Worm (Caenorhabditis elegans) whole organism, mixed stage, embryonic: ENCODE data around the gene srt-69.

Source experiments
- M03D4.4 ChIP-seq: sonication (generic microtip); optimal IDR thresholded peaks from 2 replicates; lab custom pipeline; 2017; ENCODE audit warnings: mild to moderate bottlenecking, missing genetic modification characterization, missing compliant biosample characterization
- blmp-1 ChIP-seq: fragments of 150-350 bp; optimal IDR thresholded peaks from 2 replicates; lab custom pipeline; 2014; ENCODE audit warnings: missing biosample characterization, missing genetic modification characterization
- ceh-39 ChIP-seq: fragments of 150-350 bp; optimal IDR thresholded peaks from 2 replicates; lab custom pipeline; 2014; ENCODE audit warnings: missing biosample characterization, missing genetic modification characterization
- ceh-43 ChIP-seq: fragments of 200-800 bp; sonication (Bioruptor generic); optimal IDR thresholded peaks from 2 replicates; lab custom pipeline; 2018; ENCODE audit warnings: mild to moderate bottlenecking, missing genetic modification characterization, moderate library complexity, missing compliant biosample characterization
- ceh-83 ChIP-seq: fragments of 200-800 bp; sonication (Bioruptor generic); optimal IDR thresholded peaks from 2 replicates; lab custom pipeline; 2018; ENCODE audit warnings: mild to moderate bottlenecking, missing genetic modification characterization, missing compliant biosample characterization
- ces-1 ChIP-seq: fragments of 150-350 bp; optimal IDR thresholded peaks from 2 replicates; lab custom pipeline; 2014; ENCODE audit warnings: missing biosample characterization, missing genetic modification reagents, missing genetic modification characterization
- cnd-1 ChIP-seq: fragments of 200-800 bp; sonication (Bioruptor generic); optimal IDR thresholded peaks from 2 replicates; lab custom pipeline; 2018; ENCODE audit warnings: mild to moderate bottlenecking, missing genetic modification characterization, missing compliant biosample characterization
- drap-1 ChIP-seq: fragments of 200-800 bp; sonication (Bioruptor generic); optimal IDR thresholded peaks from 3 replicates; lab custom pipeline; 2018; ENCODE audit warnings: mild to moderate bottlenecking, missing genetic modification characterization, missing compliant biosample characterization
- elt-1 ChIP-seq: sonication (generic microtip); optimal IDR thresholded peaks from 2 replicates; lab custom pipeline; 2017; ENCODE audit warnings: missing genetic modification characterization, mild to moderate bottlenecking, missing compliant biosample characterization, antibody characterized with exemption, moderate library complexity, borderline replicate concordance; ENCODE audit not compliant: insufficient read depth
- elt-3 ChIP-seq: fragments of 150-350 bp; optimal IDR thresholded peaks from 2 replicates; lab custom pipeline; 2014; ENCODE audit warnings: missing biosample characterization, missing genetic modification characterization
- flh-1 ChIP-seq: fragments of 200-800 bp; sonication (Bioruptor generic); optimal IDR thresholded peaks from 2 replicates; lab custom pipeline; 2018; ENCODE audit warnings: mild to moderate bottlenecking, missing genetic modification characterization, moderate library complexity, missing compliant biosample characterization
- ham-2 ChIP-seq: fragments of 200-800 bp; sonication (Bioruptor generic); optimal IDR thresholded peaks from 2 replicates; lab custom pipeline; 2018; ENCODE audit warnings: mild to moderate bottlenecking, missing genetic modification characterization, missing compliant biosample characterization
- hlh-1 ChIP-seq: fragments of 150-350 bp; optimal IDR thresholded peaks from 2 replicates; lab custom pipeline; 2014; ENCODE audit warnings: missing biosample characterization, missing genetic modification reagents, missing genetic modification characterization
- lin-13 ChIP-seq: fragments of 150-350 bp; optimal IDR thresholded peaks from 2 replicates; lab custom pipeline; 2014; ENCODE audit warnings: missing biosample characterization, missing genetic modification characterization
- lin-32 ChIP-seq: fragments of 200-800 bp; sonication (Bioruptor generic); optimal IDR thresholded peaks from 2 replicates; lab custom pipeline; 2018; ENCODE audit warnings: mild to moderate bottlenecking, missing genetic modification characterization, missing compliant biosample characterization
- lsy-2 ChIP-seq: fragments of 150-350 bp; optimal IDR thresholded peaks from 2 replicates; lab custom pipeline; 2014; ENCODE audit warnings: missing biosample characterization, missing genetic modification characterization
- mep-1 ChIP-seq: fragments of 150-350 bp; optimal IDR thresholded peaks from 2 replicates; lab custom pipeline; 2017; ENCODE audit warnings: missing biosample characterization, missing genetic modification reagents, missing genetic modification characterization, inconsistent platforms
- mls-2 ChIP-seq: sonication (generic microtip); optimal IDR thresholded peaks from 2 replicates; lab custom pipeline; 2016; ENCODE audit warnings: mild to moderate bottlenecking, missing genetic modification characterization, moderate library complexity, missing compliant biosample characterization
- nhr-12 ChIP-seq: fragments of 150-350 bp; optimal IDR thresholded peaks from 2 replicates; lab custom pipeline; 2014; ENCODE audit warnings: missing biosample characterization, missing genetic modification characterization
- nhr-2 ChIP-seq: fragments of 150-350 bp; optimal IDR thresholded peaks from 2 replicates; lab custom pipeline; 2014; ENCODE audit warnings: missing biosample characterization, missing genetic modification characterization
- nhr-237 ChIP-seq: fragments of 150-350 bp; optimal IDR thresholded peaks from 2 replicates; lab custom pipeline; 2014; ENCODE audit warnings: missing biosample characterization, missing genetic modification characterization
- nhr-28 ChIP-seq: fragments of 150-350 bp; optimal IDR thresholded peaks from 2 replicates; lab custom pipeline; 2014; ENCODE audit warnings: missing biosample characterization, missing genetic modification characterization
- nhr-76 ChIP-seq: sonication (generic microtip); optimal IDR thresholded peaks from 2 replicates; lab custom pipeline; 2017; ENCODE audit warnings: missing biosample characterization, missing genetic modification characterization
- pha-4 ChIP-seq: fragments of 150-350 bp; optimal IDR thresholded peaks from 2 replicates; lab custom pipeline; 2018; ENCODE audit warnings: missing biosample characterization, missing genetic modification reagents, missing genetic modification characterization
- sem-2 ChIP-seq: fragments of 200-800 bp; sonication (Bioruptor generic); optimal IDR thresholded peaks from 2 replicates; lab custom pipeline; 2018; ENCODE audit warnings: mild to moderate bottlenecking, missing genetic modification characterization, missing compliant biosample characterization
- snpc-4 ChIP-seq: fragments of 150-350 bp; optimal IDR thresholded peaks from 2 replicates; lab custom pipeline; 2014; ENCODE audit warnings: missing biosample characterization, missing genetic modification characterization
- sptf-1 ChIP-seq: sonication (generic microtip); optimal IDR thresholded peaks from 2 replicates; lab custom pipeline; 2017; ENCODE audit warnings: mild to moderate bottlenecking, missing genetic modification characterization, moderate library complexity, missing compliant biosample characterization
- tbx-8 ChIP-seq: fragments of 200-800 bp; sonication (Bioruptor generic); optimal IDR thresholded peaks from 2 replicates; lab custom pipeline; 2018; ENCODE audit warnings: mild to moderate bottlenecking, missing genetic modification characterization, moderate library complexity, missing compliant biosample characterization
- unc-120 ChIP-seq: sonication (generic microtip); optimal IDR thresholded peaks from 2 replicates; lab custom pipeline; 2017; ENCODE audit warnings: missing genetic modification characterization, missing compliant biosample characterization; ENCODE audit not compliant: poor library complexity, severe bottlenecking
- unc-39 ChIP-seq: fragments of 150-350 bp; optimal IDR thresholded peaks from 2 replicates; lab custom pipeline; 2014; ENCODE audit warnings: missing biosample characterization, missing genetic modification characterization
- unc-62 ChIP-seq: fragments of 150-350 bp; optimal IDR thresholded peaks from 2 replicates; lab custom pipeline; 2014; ENCODE audit warnings: missing biosample characterization, missing genetic modification reagents, missing genetic modification characterization
- ztf-11 ChIP-seq: fragments of 150-350 bp; optimal IDR thresholded peaks from 2 replicates; lab custom pipeline; 2014; ENCODE audit warnings: missing biosample characterization, missing genetic modification characterization

Gene srt-69

DNA sequence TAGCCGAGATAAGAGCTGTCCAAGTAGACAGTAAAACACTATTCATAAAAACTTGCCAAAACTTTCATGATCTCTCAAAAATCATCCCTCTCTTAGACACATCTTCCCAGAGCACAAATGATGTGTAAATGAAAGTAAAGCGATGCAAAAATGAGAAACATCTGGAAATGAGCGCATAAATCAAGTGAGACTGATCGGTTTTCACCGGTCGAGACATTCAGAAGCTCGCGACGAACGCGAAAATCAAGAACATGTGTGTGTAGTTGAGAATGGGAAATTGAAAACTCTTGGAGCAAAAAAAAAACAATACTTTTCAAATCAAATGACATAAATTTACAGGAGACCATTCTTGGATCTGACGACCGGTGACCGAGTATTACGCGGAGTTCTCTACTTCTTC lies 38.9 kb upstream of the srt-69 start:
- TF ChIP-seq nhr-76 (tag; lab: Kevin White, UChicago): no peak
- no peak for TF ChIP-seq snpc-4 (tag; lab: Kevin White, UChicago)

DNA sequence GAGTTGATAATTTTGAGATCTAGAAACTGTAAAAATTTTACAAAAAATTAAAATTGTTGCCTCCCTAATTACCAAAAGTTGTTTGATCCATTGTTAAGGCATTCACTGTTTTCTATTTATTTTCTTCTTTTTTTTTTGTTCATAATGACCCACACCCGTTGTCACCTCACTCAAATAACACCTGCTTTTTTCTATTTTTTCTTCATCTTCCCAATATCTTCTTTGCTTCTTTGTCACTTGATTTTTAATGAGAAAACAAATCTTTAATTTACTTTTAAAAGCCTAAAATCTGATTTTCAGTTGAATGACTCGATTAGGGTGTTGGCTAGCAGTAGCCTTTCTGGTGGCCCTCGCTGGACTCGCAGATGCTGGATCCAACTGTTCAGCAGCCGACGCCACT lies 37.9 kb upstream of the srt-69 start, which contains the start of gene ncx-2:
Gene ncx-2, plus strand, starts transcription at position 301 of the 400 bp plus-strand sequence.
- TF ChIP-seq blmp-1 (tag; lab: Kevin White, UChicago) (no peak), ceh-43 (GFP tag; lab: Kevin White, UChicago) (no peak), flh-1 (GFP tag; lab: Kevin White, UChicago) (no peak), nhr-12 (tag; lab: Kevin White, UChicago) (no peak), lin-13 (tag; lab: Kevin White, UChicago) (no peak), mep-1 (no peak), ceh-39 (no peak), ceh-83 (GFP tag; lab: Kevin White, UChicago) (no peak), sem-2 (GFP tag; lab: Kevin White, UChicago) (no peak), elt-1 (tag; lab: Kevin White, UChicago) (no peak), nhr-76 (tag; lab: Kevin White, UChicago) (no peak), nhr-237 (no peak), unc-120 (tag; lab: Kevin White, UChicago) (no peak), cnd-1 (tag; lab: Kevin White, UChicago) (no peak), elt-3 (no peak)

DNA sequence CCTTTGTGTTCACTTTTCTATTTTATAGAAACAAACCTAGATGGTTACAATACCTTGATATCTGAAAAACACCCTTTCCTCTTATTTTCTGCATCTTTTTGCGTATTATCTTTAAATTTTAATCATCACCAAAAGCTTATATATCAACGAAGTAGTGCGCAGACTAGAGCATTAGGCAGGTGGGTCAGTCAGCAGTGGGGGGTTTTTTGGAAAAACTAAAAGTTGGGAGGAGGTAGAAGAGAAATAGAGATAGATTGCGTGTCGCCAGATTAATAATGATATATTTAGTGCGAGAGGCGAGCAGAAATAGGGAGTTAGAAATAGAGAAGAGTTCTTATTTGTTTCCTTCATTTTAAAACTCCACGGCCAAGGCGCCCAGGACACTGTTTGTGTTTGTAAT lies 35.7 kb upstream of the srt-69 start:
- TF ChIP-seq ceh-39: no peak
- TF ChIP-seq M03D4.4 (tag; lab: Kevin White, UChicago): no peak
- TF ChIP-seq nhr-2 (tag; lab: Kevin White, UChicago): no peak
- TF ChIP-seq ztf-11 (tag; lab: Kevin White, UChicago): no peak
- TF ChIP-seq pha-4 (tag; lab: Kevin White, UChicago): no peak
- TF ChIP-seq hlh-1 (tag; lab: Kevin White, UChicago): no peak
- TF ChIP-seq elt-1 (tag; lab: Kevin White, UChicago): no peak
- TF ChIP-seq nhr-76 (tag; lab: Kevin White, UChicago): no peak
- no peak for TF ChIP-seq lsy-2 (tag; lab: Kevin White, UChicago)
- TF ChIP-seq unc-62 (GFP tag; lab: Kevin White, UChicago): no peak
- no peak for TF ChIP-seq unc-39 (tag; lab: Kevin White, UChicago)
- no peak for TF ChIP-seq ham-2 (GFP tag; lab: Kevin White, UChicago)
- no peak for TF ChIP-seq lin-32 (GFP tag; lab: Kevin White, UChicago)
- no peak for TF ChIP-seq drap-1
- no peak for TF ChIP-seq sptf-1

DNA sequence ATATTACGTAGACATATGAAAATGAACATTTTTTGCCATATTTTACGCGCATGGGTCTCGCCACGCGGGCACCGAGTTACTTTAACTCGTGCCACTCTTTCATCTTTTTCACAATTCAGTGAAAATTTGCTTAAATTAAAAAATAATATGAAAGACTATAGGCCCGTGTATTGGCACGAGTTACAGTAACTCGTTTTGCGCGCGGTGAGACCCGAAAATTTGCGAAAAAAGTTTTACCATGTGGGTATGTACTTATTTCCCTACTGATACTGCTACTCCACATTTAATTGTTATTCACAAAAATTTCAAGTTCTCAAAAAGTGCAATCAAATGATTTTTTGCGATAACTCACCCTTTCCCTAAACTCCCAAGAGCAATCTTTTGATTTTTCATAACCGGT lies 32.3 kb upstream of the srt-69 start:
- no peak for TF ChIP-seq ceh-43 (GFP tag; lab: Kevin White, UChicago)
- no peak for TF ChIP-seq nhr-2 (tag; lab: Kevin White, UChicago)

DNA sequence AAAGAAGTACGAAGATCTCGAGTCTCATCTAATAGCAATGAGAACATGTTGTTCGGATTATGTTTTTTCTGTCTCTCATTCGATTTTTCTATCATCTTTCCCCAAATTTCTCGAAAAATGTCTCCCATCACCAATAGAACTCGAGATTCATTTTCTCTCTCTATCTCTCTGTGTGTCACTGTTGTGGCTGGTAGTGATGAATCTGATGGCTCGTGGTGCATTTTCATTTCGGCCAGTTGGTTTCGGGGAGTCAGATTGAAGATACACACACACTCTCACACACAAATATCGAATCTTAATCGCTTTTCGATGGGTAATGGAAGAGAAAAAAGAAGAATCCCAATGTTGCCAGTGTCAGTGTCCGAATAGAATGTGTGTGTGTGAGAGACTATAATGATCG lies 30.5 kb upstream of the srt-69 start:
- TF ChIP-seq ham-2 (GFP tag; lab: Kevin White, UChicago): no peak
- TF ChIP-seq nhr-76 (tag; lab: Kevin White, UChicago): no peak
- TF ChIP-seq drap-1: no peak
- no peak for TF ChIP-seq mls-2 (tag; lab: Kevin White, UChicago)
- TF ChIP-seq ces-1: no peak
- TF ChIP-seq flh-1 (GFP tag; lab: Kevin White, UChicago): no peak
- TF ChIP-seq pha-4 (tag; lab: Kevin White, UChicago): no peak
- TF ChIP-seq ceh-43 (GFP tag; lab: Kevin White, UChicago): no peak
- peak; percentile 61 for TF ChIP-seq unc-120 (tag; lab: Kevin White, UChicago)
- TF ChIP-seq hlh-1 (tag; lab: Kevin White, UChicago): peak; percentile 84
- peak; percentile 80 for TF ChIP-seq unc-62 (GFP tag; lab: Kevin White, UChicago)
- no peak for TF ChIP-seq nhr-237
- TF ChIP-seq tbx-8 (GFP tag; lab: Kevin White, UChicago): no peak
- no peak for TF ChIP-seq nhr-28 (tag; lab: Kevin White, UChicago)
- no peak for TF ChIP-seq sptf-1
- no peak for TF ChIP-seq lsy-2 (tag; lab: Kevin White, UChicago)
- no peak for TF ChIP-seq nhr-12 (tag; lab: Kevin White, UChicago)
- TF ChIP-seq, all 35 proteins: peak for 3
